Fruit fly (Drosophila melanogaster): ENCODE data around the gene CG16815.

- TF ChIP-seq CG8478 (optimal IDR thresholded peaks at IDR 0.05) (no peak), CTCF (optimal IDR thresholded peaks at IDR 0.05) (no peak)
Measured at dm6 chr2L:13190534-13190933, 39.1 kb upstream of the CG16815 start.
